Worm (Caenorhabditis elegans) whole organism, L1 larva: ENCODE data around the gene F35F10.13.

ENCODE experiments used
- ama-1 ChIP-seq: fragments of 150-350 bp; optimal IDR thresholded peaks from 2 replicates; lab custom pipeline; 2014
- hlh-4 ChIP-seq: sonication (generic microtip); optimal IDR thresholded peaks from 2 replicates; lab custom pipeline; 2016; ENCODE audit warnings: mild to moderate bottlenecking, missing genetic modification characterization, missing compliant biosample characterization
- isw-1 ChIP-seq: fragments of 200-800 bp; sonication (Bioruptor generic); IDR thresholded peaks from 2 replicates; pipeline ENCODE4 v1.3.6; 2022; ENCODE audit warnings: missing genetic modification characterization, missing compliant biosample characterization
- mdl-1 ChIP-seq, 2 experiments: fragments of 150-350 bp; optimal IDR thresholded peaks; 2 replicates each; lab custom pipeline; 2014 to 2017; ENCODE audit warnings: missing biosample characterization in 2 of 2, missing genetic modification characterization in 2 of 2, inconsistent platforms in 1 of 2
- mep-1 ChIP-seq: fragments of 150-350 bp; optimal IDR thresholded peaks from 2 replicates; lab custom pipeline; 2014; ENCODE audit warnings: missing biosample characterization, missing genetic modification characterization
- nhr-85 ChIP-seq: sonication (generic microtip); peaks from one replicate; lab custom pipeline; 2016; ENCODE audit warnings: missing genetic modification characterization, inconsistent platforms, missing compliant biosample characterization
- zag-1 ChIP-seq: fragments of 150-350 bp; optimal IDR thresholded peaks from 2 replicates; lab custom pipeline; 2014; ENCODE audit warnings: missing biosample characterization, missing genetic modification characterization
- ztf-11 ChIP-seq, 2 experiments: sonication (generic microtip); optimal IDR thresholded peaks; 2 replicates each; lab custom pipeline; 2016 to 2017; ENCODE audit warnings: missing genetic modification characterization in 2 of 2, missing biosample characterization in 1 of 2, missing compliant biosample characterization in 1 of 2

DNA sequence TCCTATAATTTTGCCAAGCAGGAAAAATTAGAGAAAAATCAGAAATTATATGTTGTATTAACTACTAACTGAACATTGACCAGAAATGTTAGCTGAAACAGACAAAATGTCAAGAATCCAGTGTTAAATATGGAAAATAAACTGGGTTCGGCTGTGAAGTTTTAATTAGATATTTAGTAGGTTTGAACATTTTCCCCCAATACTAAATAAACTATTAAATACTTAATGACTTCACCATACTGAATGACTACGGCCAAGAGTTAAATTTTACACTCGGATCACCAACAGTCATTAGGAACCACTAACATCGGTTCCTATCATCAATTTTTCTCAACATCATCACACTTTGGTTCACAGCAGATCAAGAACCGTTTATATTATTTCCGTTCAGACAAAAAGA lies 23.5 kb downstream of the F35F10.13 start:
- TF ChIP-seq zag-1 (tag; lab: Kevin White, UChicago) (no peak), hlh-4 (tag; lab: Kevin White, UChicago) (no peak), mep-1 (no peak), ama-1 (no peak), isw-1 (no peak), ztf-11 (tag; optimal IDR thresholded peaks at IDR 0.05; lab: Kevin White, UChicago) (no peak), nhr-85 (tag; lab: Kevin White, UChicago) (no peak), mdl-1 (tag; optimal IDR thresholded peaks at IDR 0.05; lab: Kevin White, UChicago) (no peak)
